Worm (Caenorhabditis elegans) whole organism, L2 larva: Measurements from ENCODE around the gene T07E3.4.

ENCODE experiments used
- C34F6.9 ChIP-seq: fragments of 150-350 bp; optimal IDR thresholded peaks from 2 replicates; lab custom pipeline; 2014; ENCODE audit warnings: missing biosample characterization, missing genetic modification characterization
- F13H6.1 ChIP-seq: sonication (generic microtip); optimal IDR thresholded peaks from 2 replicates; lab custom pipeline; 2016; ENCODE audit warnings: missing genetic modification characterization, missing compliant biosample characterization
- R02D3.7 ChIP-seq: fragments of 150-350 bp; optimal IDR thresholded peaks from 2 replicates; lab custom pipeline; 2014; ENCODE audit warnings: missing biosample characterization, missing genetic modification characterization
- Y55F3AM.14 ChIP-seq: fragments of 200-800 bp; sonication (Bioruptor generic); optimal IDR thresholded peaks from 2 replicates; lab custom pipeline; 2018; ENCODE audit warnings: mild to moderate bottlenecking, missing genetic modification characterization, missing compliant biosample characterization
- ZK546.5 ChIP-seq: sonication (generic microtip); optimal IDR thresholded peaks from 2 replicates; lab custom pipeline; 2017; ENCODE audit warnings: missing biosample characterization, missing genetic modification characterization
- alr-1 ChIP-seq: fragments of 150-350 bp; optimal IDR thresholded peaks from 2 replicates; lab custom pipeline; 2014; ENCODE audit warnings: missing biosample characterization, missing genetic modification characterization
- aly-2 ChIP-seq: fragments of 150-350 bp; optimal IDR thresholded peaks from 2 replicates; lab custom pipeline; 2014; ENCODE audit warnings: missing biosample characterization, missing genetic modification characterization
- ama-1 ChIP-seq: fragments of 150-350 bp; optimal IDR thresholded peaks from 2 replicates; lab custom pipeline; 2018; ENCODE audit warnings: inconsistent platforms
- blmp-1 ChIP-seq: sonication (generic microtip); optimal IDR thresholded peaks from 2 replicates; lab custom pipeline; 2017; ENCODE audit warnings: missing genetic modification characterization, mild to moderate bottlenecking, missing compliant biosample characterization, antibody characterized with exemption, moderate library complexity; ENCODE audit not compliant: insufficient read depth
- ceh-16 ChIP-seq: fragments of 150-350 bp; optimal IDR thresholded peaks from 2 replicates; lab custom pipeline; 2014; ENCODE audit warnings: missing biosample characterization, missing genetic modification characterization
- ceh-82 ChIP-seq: fragments of 150-350 bp; optimal IDR thresholded peaks from 2 replicates; lab custom pipeline; 2014; ENCODE audit warnings: missing biosample characterization, missing genetic modification characterization
- crh-2 ChIP-seq: sonication (generic microtip); optimal IDR thresholded peaks from 2 replicates; lab custom pipeline; 2017; ENCODE audit warnings: missing biosample characterization, missing genetic modification characterization
- dmd-4 ChIP-seq: sonication (generic microtip); optimal IDR thresholded peaks from 2 replicates; lab custom pipeline; 2017; ENCODE audit warnings: missing biosample characterization, missing genetic modification characterization
- egl-27 ChIP-seq: sonication (generic microtip); optimal IDR thresholded peaks from 3 replicates; lab custom pipeline; 2017; ENCODE audit warnings: missing biosample characterization, missing genetic modification reagents, missing genetic modification characterization
- elt-1 ChIP-seq: fragments of 150-350 bp; optimal IDR thresholded peaks from 2 replicates; lab custom pipeline; 2014; ENCODE audit warnings: missing biosample characterization, missing genetic modification characterization
- elt-3 ChIP-seq: sonication (generic microtip); optimal IDR thresholded peaks from 2 replicates; lab custom pipeline; 2017; ENCODE audit warnings: missing biosample characterization, missing genetic modification characterization
- fos-1 ChIP-seq: fragments of 150-350 bp; optimal IDR thresholded peaks from 2 replicates; lab custom pipeline; 2014; ENCODE audit warnings: missing biosample characterization, missing genetic modification characterization
- gmeb-1 ChIP-seq: fragments of 150-350 bp; optimal IDR thresholded peaks from 2 replicates; lab custom pipeline; 2014; ENCODE audit warnings: missing biosample characterization, missing genetic modification characterization
- lin-11 ChIP-seq: fragments of 150-350 bp; sonication (generic microtip); optimal IDR thresholded peaks from 2 replicates; lab custom pipeline; 2014; ENCODE audit warnings: missing biosample characterization, missing genetic modification characterization, inconsistent platforms, mixed read lengths
- lin-13 ChIP-seq: fragments of 150-350 bp; optimal IDR thresholded peaks from 2 replicates; lab custom pipeline; 2014; ENCODE audit warnings: missing biosample characterization, missing genetic modification reagents, missing genetic modification characterization
- lin-39 ChIP-seq: fragments of 150-350 bp; optimal IDR thresholded peaks from 2 replicates; lab custom pipeline; 2014; ENCODE audit warnings: missing biosample characterization, missing genetic modification reagents, missing genetic modification characterization
- lsy-2 ChIP-seq, 2 experiments: fragments of 150-350 bp in 1 of 2; sonication (generic microtip) in 1 of 2; optimal IDR thresholded peaks; 2 replicates each; lab custom pipeline; 2014 to 2017; ENCODE audit warnings: missing biosample characterization in 2 of 2, missing genetic modification characterization in 2 of 2
- mab-5 ChIP-seq: fragments of 150-350 bp; optimal IDR thresholded peaks from 2 replicates; lab custom pipeline; 2014; ENCODE audit warnings: missing biosample characterization, missing genetic modification characterization
- mbf-1 ChIP-seq: sonication (generic microtip); optimal IDR thresholded peaks from 2 replicates; lab custom pipeline; 2017; ENCODE audit warnings: missing biosample characterization, missing genetic modification characterization
- mdl-1 ChIP-seq, 2 experiments: fragments of 150-350 bp in 1 of 2; sonication (generic microtip) in 1 of 2; optimal IDR thresholded peaks; 2 replicates each; lab custom pipeline; 2017; ENCODE audit warnings: missing biosample characterization in 2 of 2, missing genetic modification characterization in 2 of 2
- nhr-10 ChIP-seq: sonication (generic microtip); optimal IDR thresholded peaks from 2 replicates; lab custom pipeline; 2017; ENCODE audit warnings: missing biosample characterization, missing genetic modification characterization
- nhr-11 ChIP-seq: fragments of 150-350 bp; optimal IDR thresholded peaks from 2 replicates; lab custom pipeline; 2014; ENCODE audit warnings: missing biosample characterization, missing genetic modification characterization
- nhr-12 ChIP-seq: fragments of 150-350 bp; optimal IDR thresholded peaks from 2 replicates; lab custom pipeline; 2014; ENCODE audit warnings: missing biosample characterization, missing genetic modification characterization
- nhr-129 ChIP-seq: fragments of 150-350 bp; optimal IDR thresholded peaks from 2 replicates; lab custom pipeline; 2014; ENCODE audit warnings: missing biosample characterization, missing genetic modification characterization
- nhr-21 ChIP-seq: fragments of 150-350 bp; optimal IDR thresholded peaks from 2 replicates; lab custom pipeline; 2014; ENCODE audit warnings: missing biosample characterization, missing genetic modification characterization
- nhr-23 ChIP-seq: fragments of 150-350 bp; optimal IDR thresholded peaks from 2 replicates; lab custom pipeline; 2014; ENCODE audit warnings: missing biosample characterization, missing genetic modification reagents, missing genetic modification characterization
- nhr-237 ChIP-seq: fragments of 150-350 bp; optimal IDR thresholded peaks from 2 replicates; lab custom pipeline; 2014; ENCODE audit warnings: missing biosample characterization, missing genetic modification characterization
- nhr-25 ChIP-seq: fragments of 150-350 bp; sonication (generic microtip); optimal IDR thresholded peaks from 3 replicates; lab custom pipeline; 2014; ENCODE audit warnings: missing biosample characterization, missing genetic modification characterization
- nhr-6 ChIP-seq: fragments of 150-350 bp; optimal IDR thresholded peaks from 2 replicates; lab custom pipeline; 2014; ENCODE audit warnings: missing biosample characterization, missing genetic modification characterization
- nhr-77 ChIP-seq: fragments of 150-350 bp; optimal IDR thresholded peaks from 2 replicates; lab custom pipeline; 2014; ENCODE audit warnings: missing biosample characterization, missing genetic modification characterization
- peb-1 ChIP-seq: fragments of 150-350 bp; optimal IDR thresholded peaks from 2 replicates; lab custom pipeline; 2014; ENCODE audit warnings: missing biosample characterization, missing genetic modification characterization
- sem-4 ChIP-seq: fragments of 150-350 bp; optimal IDR thresholded peaks from 2 replicates; lab custom pipeline; 2014; ENCODE audit warnings: missing biosample characterization, missing genetic modification reagents, missing genetic modification characterization
- skn-1 ChIP-seq: sonication (generic microtip); optimal IDR thresholded peaks from 2 replicates; lab custom pipeline; 2017; ENCODE audit warnings: missing biosample characterization, missing genetic modification characterization
- sma-3 ChIP-seq: sonication (generic microtip); optimal IDR thresholded peaks from 2 replicates; lab custom pipeline; 2016; ENCODE audit warnings: missing genetic modification reagents, missing genetic modification characterization, missing compliant biosample characterization
- sma-9 ChIP-seq, 2 experiments: fragments of 150-350 bp in 1 of 2; sonication (generic microtip) in 1 of 2; optimal IDR thresholded peaks; 2 replicates each; lab custom pipeline; 2014 to 2016; ENCODE audit warnings: missing genetic modification characterization in 2 of 2, mild to moderate bottlenecking in 1 of 2, missing biosample characterization in 1 of 2, missing compliant biosample characterization in 1 of 2, missing genetic modification reagents in 1 of 2, moderate library complexity in 1 of 2
- snpc-4 ChIP-seq: fragments of 150-350 bp; optimal IDR thresholded peaks from 2 replicates; lab custom pipeline; 2014; ENCODE audit warnings: missing biosample characterization, missing genetic modification characterization
- unc-39 ChIP-seq: fragments of 150-350 bp; optimal IDR thresholded peaks from 2 replicates; lab custom pipeline; 2014; ENCODE audit warnings: missing biosample characterization, missing genetic modification characterization
- unc-55 ChIP-seq: fragments of 150-350 bp; sonication (generic microtip); optimal IDR thresholded peaks from 3 replicates; lab custom pipeline; 2014; ENCODE audit warnings: missing biosample characterization, missing genetic modification reagents, missing genetic modification characterization
- unc-62 ChIP-seq: fragments of 150-350 bp; optimal IDR thresholded peaks from 2 replicates; lab custom pipeline; 2014; ENCODE audit warnings: missing biosample characterization, missing genetic modification reagents, missing genetic modification characterization
- zag-1 ChIP-seq: fragments of 150-350 bp; optimal IDR thresholded peaks from 2 replicates; lab custom pipeline; 2014; ENCODE audit warnings: missing biosample characterization, missing genetic modification characterization
- ztf-1 ChIP-seq: fragments of 200-800 bp; sonication (Bioruptor generic); conservative IDR thresholded peaks from 2 replicates; pipeline ENCODE4 v1.3.6; 2022; ENCODE audit warnings: missing genetic modification characterization, missing compliant biosample characterization
- ztf-11 ChIP-seq: sonication (generic microtip); optimal IDR thresholded peaks from 2 replicates; lab custom pipeline; 2017; ENCODE audit warnings: missing biosample characterization, missing genetic modification characterization
- ztf-4 ChIP-seq: fragments of 150-350 bp; optimal IDR thresholded peaks from 2 replicates; lab custom pipeline; 2014; ENCODE audit warnings: missing biosample characterization, missing genetic modification characterization

Gene T07E3.4

DNA sequence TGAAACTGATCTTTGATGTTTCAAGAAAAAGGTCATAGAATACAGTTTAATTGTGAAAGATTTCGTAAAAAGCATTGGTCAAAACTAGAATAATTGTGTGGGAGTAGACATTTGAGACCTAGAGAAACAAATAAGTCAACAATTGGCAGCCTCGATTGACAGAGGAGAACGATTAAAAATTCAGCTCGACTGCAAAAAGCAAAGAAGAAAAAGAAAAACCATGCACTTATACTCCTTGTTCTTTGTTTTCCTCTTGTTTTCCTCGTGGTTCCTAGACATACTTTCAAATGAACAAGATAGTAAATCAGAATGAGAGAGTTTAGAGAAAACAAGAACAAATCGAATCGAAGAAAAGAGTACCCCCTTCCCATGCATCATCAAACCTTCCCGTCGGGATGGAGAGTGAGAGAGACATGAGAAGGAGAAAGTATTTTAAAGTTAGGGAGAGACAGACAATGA, 40.4 kb upstream of the T07E3.4 start:
- no peak for TF ChIP-seq unc-39
- TF ChIP-seq egl-27 (tag; lab: Kevin White, UChicago), result no peak
- no peak for TF ChIP-seq zag-1 (tag; lab: Kevin White, UChicago)
- TF ChIP-seq nhr-11 (tag; lab: Kevin White, UChicago), result no peak
- TF ChIP-seq sma-3 (GFP tag; lab: Kevin White, UChicago), result no peak
- no peak for TF ChIP-seq ama-1 (lab: Kevin White, UChicago)
- TF ChIP-seq nhr-23 (tag; lab: Kevin White, UChicago), result no peak
- peak; percentile 93 for TF ChIP-seq fos-1 (tag; lab: Kevin White, UChicago)
- no peak for TF ChIP-seq ceh-82 (tag; lab: Kevin White, UChicago)
- no peak for TF ChIP-seq nhr-6 (tag; lab: Kevin White, UChicago)
- TF ChIP-seq sem-4 (tag; lab: Kevin White, UChicago), result no peak
- TF ChIP-seq C34F6.9 (tag; lab: Kevin White, UChicago), result peak; percentile 54
- TF ChIP-seq ztf-11 (tag; lab: Kevin White, UChicago), result no peak
- no peak for TF ChIP-seq ceh-16 (tag; lab: Kevin White, UChicago)
- peak; percentile 73 for TF ChIP-seq F13H6.1
- TF ChIP-seq dmd-4 (tag; lab: Kevin White, UChicago), result no peak
- TF ChIP-seq sma-9 (GFP tag; optimal IDR thresholded peaks at IDR 0.05; lab: Kevin White, UChicago), result peak; percentile 78
- TF ChIP-seq sma-9 (tag; optimal IDR thresholded peaks at IDR 0.05; lab: Kevin White, UChicago), result no peak
- TF ChIP-seq unc-62 (GFP tag; lab: Kevin White, UChicago), result no peak
- TF ChIP-seq alr-1, result no peak
- no peak for TF ChIP-seq nhr-237 (tag; lab: Kevin White, UChicago)
- TF ChIP-seq blmp-1 (tag; lab: Kevin White, UChicago), result peak; percentile 64
- no peak for TF ChIP-seq mab-5 (tag; lab: Kevin White, UChicago)
- TF ChIP-seq nhr-21, result no peak
- TF ChIP-seq ztf-1 (GFP tag; lab: Robert Waterston, UW), result no peak
- TF ChIP-seq peb-1, result no peak
- no peak for TF ChIP-seq mbf-1
- TF ChIP-seq elt-1 (tag; lab: Kevin White, UChicago), result no peak
- TF ChIP-seq lsy-2 (tag; optimal IDR thresholded peaks at IDR 0.05; lab: Kevin White, UChicago), result peak in 1 of 2 experiments; percentile 55
- TF ChIP-seq mdl-1 (tag; optimal IDR thresholded peaks at IDR 0.05; lab: Kevin White, UChicago), result peak; percentile 2 to 43
- no peak for TF ChIP-seq elt-3
- no peak for TF ChIP-seq R02D3.7 (tag; lab: Kevin White, UChicago)
- TF ChIP-seq lin-13 (GFP tag; lab: Kevin White, UChicago), result no peak
- TF ChIP-seq nhr-10 (tag; lab: Kevin White, UChicago), result no peak
- peak; percentile 49 for TF ChIP-seq crh-2 (tag; lab: Kevin White, UChicago)
- TF ChIP-seq nhr-77 (tag; lab: Kevin White, UChicago), result no peak
- no peak for TF ChIP-seq skn-1 (tag; lab: Kevin White, UChicago)
- no peak for TF ChIP-seq ztf-4
- no peak for TF ChIP-seq aly-2 (tag; lab: Kevin White, UChicago)
- no peak for TF ChIP-seq snpc-4
- TF ChIP-seq nhr-12 (tag; lab: Kevin White, UChicago), result no peak
- no peak for TF ChIP-seq ZK546.5 (tag; lab: Kevin White, UChicago)
- peak; percentile 33 for TF ChIP-seq nhr-25 (tag; lab: Kevin White, UChicago)
- TF ChIP-seq Y55F3AM.14 (GFP tag; lab: Kevin White, UChicago), result no peak
- TF ChIP-seq unc-55 (GFP tag; lab: Kevin White, UChicago), result no peak
- TF ChIP-seq gmeb-1 (tag; lab: Kevin White, UChicago), result peak; percentile 61
- peak; percentile 85 for TF ChIP-seq nhr-129 (tag; lab: Kevin White, UChicago)
- TF ChIP-seq lin-11 (tag; lab: Kevin White, UChicago), result no peak
- TF ChIP-seq lin-39, result no peak
- TF ChIP-seq, all 48 proteins: peak for 11
